Worm (Caenorhabditis elegans) whole organism, L4 larva: ENCODE measurements around the gene F58D12.1.
A peak's percentile ranks its signal among the peaks of the same experiment; 100 is the strongest.

Experiments used
- D1046.2 ChIP-seq: fragments of 200-800 bp; sonication (Bioruptor generic); IDR thresholded peaks from 2 replicates; pipeline ENCODE4 v1.3.6; 2022; ENCODE audit warnings: missing genetic modification characterization, missing compliant biosample characterization
- F10B5.3 ChIP-seq: sonication (generic microtip); optimal IDR thresholded peaks from 2 replicates; lab custom pipeline; 2016; ENCODE audit warnings: mild to moderate bottlenecking, missing genetic modification characterization, missing compliant biosample characterization
- F49E8.2 ChIP-seq: sonication (generic microtip); optimal IDR thresholded peaks from 2 replicates; lab custom pipeline; 2016; ENCODE audit warnings: missing compliant biosample characterization, mild to moderate bottlenecking, missing genetic modification characterization, borderline replicate concordance
- R02D3.7 ChIP-seq: fragments of 150-350 bp; sonication (generic microtip); optimal IDR thresholded peaks from 3 replicates; lab custom pipeline; 2014; ENCODE audit warnings: missing biosample characterization, missing genetic modification characterization
- T20F7.1 ChIP-seq: fragments of 200-800 bp; sonication (Bioruptor generic); optimal IDR thresholded peaks from 2 replicates; lab custom pipeline; 2018; ENCODE audit warnings: mild to moderate bottlenecking, missing genetic modification characterization, missing compliant biosample characterization
- T26A8.4 ChIP-seq: fragments of 200-800 bp; sonication (Bioruptor generic); IDR thresholded peaks from 2 replicates; pipeline ENCODE4 v1.3.6; 2022; ENCODE audit warnings: missing genetic modification characterization, missing compliant biosample characterization
- Y48G9A.11 ChIP-seq: fragments of 200-800 bp; sonication (Bioruptor generic); IDR thresholded peaks from 2 replicates; pipeline ENCODE4 v1.3.6; 2022; ENCODE audit warnings: missing genetic modification reagents, missing genetic modification characterization, missing compliant biosample characterization
- Y5F2A.4 ChIP-seq: fragments of 200-800 bp; sonication (Bioruptor generic); optimal IDR thresholded peaks from 2 replicates; lab custom pipeline; 2018; ENCODE audit warnings: mild to moderate bottlenecking, missing genetic modification characterization, missing compliant biosample characterization
- ama-1 ChIP-seq: fragments of 150-350 bp; optimal IDR thresholded peaks from 2 replicates; lab custom pipeline; 2014; ENCODE audit warnings: inconsistent platforms, mixed read lengths
- arid-1 ChIP-seq: fragments of 200-800 bp; sonication (Bioruptor generic); conservative IDR thresholded peaks from 2 replicates; pipeline ENCODE4 v1.3.6; 2022; ENCODE audit warnings: missing genetic modification reagents, missing genetic modification characterization, missing compliant biosample characterization
- ceh-20 ChIP-seq: fragments of 200-800 bp; sonication (Bioruptor generic); IDR thresholded peaks from 2 replicates; pipeline ENCODE4 v1.3.6; 2022; ENCODE audit warnings: missing genetic modification reagents, missing genetic modification characterization, missing compliant biosample characterization
- ceh-44 ChIP-seq: fragments of 200-800 bp; sonication (Bioruptor generic); IDR thresholded peaks from 2 replicates; pipeline ENCODE4 v1.3.6; 2022; ENCODE audit warnings: missing genetic modification reagents, missing genetic modification characterization, missing compliant biosample characterization
- cey-2 ChIP-seq: sonication (generic microtip); optimal IDR thresholded peaks from 3 replicates; lab custom pipeline; 2017; ENCODE audit warnings: missing genetic modification characterization, mild to moderate bottlenecking, missing compliant biosample characterization, antibody characterized with exemption, borderline replicate concordance; ENCODE audit not compliant: insufficient read depth
- daf-16 ChIP-seq, 3 experiments: sonication (generic microtip); optimal IDR thresholded peaks; 2 replicates each; lab custom pipeline; 2016 to 2017; ENCODE audit warnings: missing genetic modification characterization in 3 of 3, missing genetic modification reagents in 3 of 3, mild to moderate bottlenecking in 2 of 3, missing compliant biosample characterization in 2 of 3, missing biosample characterization in 1 of 3, moderate library complexity in 1 of 3
- daf-19 ChIP-seq: fragments of 200-800 bp; sonication (Bioruptor generic); conservative IDR thresholded peaks from 2 replicates; pipeline ENCODE4 v1.3.6; 2022; ENCODE audit warnings: missing genetic modification characterization, missing compliant biosample characterization
- daf-8 ChIP-seq: fragments of 200-800 bp; sonication (Bioruptor generic); IDR thresholded peaks from 2 replicates; pipeline ENCODE4 v1.3.6; 2022; ENCODE audit warnings: missing genetic modification characterization, missing compliant biosample characterization
- duxl-1 ChIP-seq: sonication (generic microtip); optimal IDR thresholded peaks from 2 replicates; lab custom pipeline; 2016; ENCODE audit warnings: mild to moderate bottlenecking, missing genetic modification characterization, moderate library complexity, missing compliant biosample characterization; ENCODE audit not compliant: poor library complexity
- dve-1 ChIP-seq: sonication (generic microtip); optimal IDR thresholded peaks from 2 replicates; lab custom pipeline; 2017; ENCODE audit warnings: antibody characterized with exemption, mild to moderate bottlenecking, missing genetic modification characterization, missing compliant biosample characterization; ENCODE audit not compliant: insufficient read depth
- hlh-11 ChIP-seq: fragments of 200-800 bp; sonication (Bioruptor generic); optimal IDR thresholded peaks from 2 replicates; lab custom pipeline; 2018; ENCODE audit warnings: mild to moderate bottlenecking, missing genetic modification characterization, missing compliant biosample characterization
- hmg-1.1 ChIP-seq: fragments of 200-800 bp; sonication (Bioruptor generic); IDR thresholded peaks from 2 replicates; pipeline ENCODE4 v1.3.6; 2022; ENCODE audit warnings: missing genetic modification reagents, missing genetic modification characterization, missing compliant biosample characterization
- madf-9 ChIP-seq: fragments of 200-800 bp; sonication (Bioruptor generic); conservative IDR thresholded peaks from 2 replicates; pipeline ENCODE4 v1.3.6; 2022; ENCODE audit warnings: missing genetic modification reagents, missing genetic modification characterization, missing compliant biosample characterization
- nhr-102 ChIP-seq: sonication (generic microtip); optimal IDR thresholded peaks from 2 replicates; lab custom pipeline; 2016; ENCODE audit warnings: mild to moderate bottlenecking, missing genetic modification characterization, moderate library complexity, missing compliant biosample characterization
- nhr-11 ChIP-seq: fragments of 150-350 bp; optimal IDR thresholded peaks from 2 replicates; lab custom pipeline; 2014; ENCODE audit warnings: missing biosample characterization, missing genetic modification characterization
- nhr-42 ChIP-seq: fragments of 200-800 bp; sonication (Bioruptor generic); IDR thresholded peaks from 2 replicates; pipeline ENCODE4 v1.3.6; 2022; ENCODE audit warnings: missing genetic modification characterization, missing compliant biosample characterization
- nhr-48 ChIP-seq: sonication (generic microtip); optimal IDR thresholded peaks from 2 replicates; lab custom pipeline; 2016; ENCODE audit warnings: mild to moderate bottlenecking, missing genetic modification characterization, missing compliant biosample characterization
- nhr-77 ChIP-seq: fragments of 150-350 bp; optimal IDR thresholded peaks from 2 replicates; lab custom pipeline; 2014; ENCODE audit warnings: missing biosample characterization, missing genetic modification characterization
- pha-4 ChIP-seq, 2 experiments: fragments of 150-350 bp in 1 of 2; fragments of 200-800 bp in 1 of 2; sonication (Bioruptor generic) in 1 of 2; IDR thresholded peaks in 1 of 2; optimal IDR thresholded peaks in 1 of 2; 2 replicates each; pipeline versions ENCODE4 v1.3.6 to Lab custom; 2014 to 2022; ENCODE audit warnings: missing genetic modification characterization in 2 of 2, missing genetic modification reagents in 2 of 2, missing biosample characterization in 1 of 2, missing compliant biosample characterization in 1 of 2
- php-3 ChIP-seq: fragments of 200-800 bp; sonication (Bioruptor generic); IDR thresholded peaks from 2 replicates; pipeline ENCODE4 v1.3.6; 2022; ENCODE audit warnings: missing genetic modification reagents, missing genetic modification characterization, missing compliant biosample characterization
- pqm-1 ChIP-seq: sonication (generic microtip); optimal IDR thresholded peaks from 2 replicates; lab custom pipeline; 2017; ENCODE audit warnings: missing biosample characterization, missing genetic modification characterization
- rbr-2 ChIP-seq: sonication (generic microtip); optimal IDR thresholded peaks from 2 replicates; lab custom pipeline; 2016; ENCODE audit warnings: missing genotype, missing genetic modification characterization, missing compliant biosample characterization
- sdz-12 ChIP-seq: fragments of 200-800 bp; sonication (Bioruptor generic); optimal IDR thresholded peaks from 2 replicates; lab custom pipeline; 2018; ENCODE audit warnings: mild to moderate bottlenecking, missing genetic modification characterization, missing compliant biosample characterization
- skn-1 ChIP-seq: fragments of 150-350 bp; optimal IDR thresholded peaks from 2 replicates; lab custom pipeline; 2014; ENCODE audit warnings: missing biosample characterization, missing genetic modification characterization
- snpc-4 ChIP-seq: fragments of 150-350 bp; optimal IDR thresholded peaks from 2 replicates; lab custom pipeline; 2014; ENCODE audit warnings: missing biosample characterization, missing genetic modification characterization
- unc-39 ChIP-seq: sonication (generic microtip); optimal IDR thresholded peaks from 2 replicates; lab custom pipeline; 2017; ENCODE audit warnings: missing biosample characterization, missing genetic modification characterization
- unc-62 ChIP-seq, 3 experiments: fragments of 150-350 bp in 1 of 3; sonication (generic microtip); optimal IDR thresholded peaks in 2 of 3; peaks in 1 of 3; 1 replicate in 1 of 3; 2 replicates in 2 of 3; lab custom pipeline; 2014 to 2017; ENCODE audit warnings: missing biosample characterization in 3 of 3, missing genetic modification characterization in 3 of 3, missing genetic modification reagents in 3 of 3, missing genotype in 1 of 3
- vab-7 ChIP-seq: fragments of 200-800 bp; sonication (Bioruptor generic); IDR thresholded peaks from 2 replicates; pipeline ENCODE4 v1.3.6; 2022; ENCODE audit warnings: missing genetic modification reagents, missing genetic modification characterization, missing compliant biosample characterization
- ztf-11 ChIP-seq: fragments of 150-350 bp; optimal IDR thresholded peaks from 2 replicates; lab custom pipeline; 2014; ENCODE audit warnings: missing biosample characterization, missing genetic modification characterization

F58D12.1 gene

ce11 chrV:14082453-14082852 lies 33.1 kb downstream of the F58D12.1 start, which contains the start of gene D1086.10:
Gene D1086.10 (plus strand): TSS chrV:14082753.
- TF ChIP-seq dve-1 (tag; lab: Kevin White, UChicago) = peak; percentile 38
- TF ChIP-seq D1046.2 (GFP tag; lab: Robert Waterston, UW) = no peak

ce11 chrV:14083970-14084369 lies 34.6 kb downstream of the F58D12.1 start, which contains the start of gene D1086.7:
Gene D1086.7 (plus strand): TSS chrV:14084270.
- TF ChIP-seq nhr-102 (tag; lab: Kevin White, UChicago) = no peak
- peak in 1 of 2 experiments; percentile 49 for TF ChIP-seq unc-62 (GFP tag; optimal IDR thresholded peaks at IDR 0.05 in 1 of 2; lab: Kevin White, UChicago)
- TF ChIP-seq unc-62 (tag; optimal IDR thresholded peaks at IDR 0.05; lab: Kevin White, UChicago) = no peak
- TF ChIP-seq skn-1 (tag; lab: Kevin White, UChicago) = no peak
- no peak for TF ChIP-seq pqm-1 (tag; lab: Kevin White, UChicago)
- no peak for TF ChIP-seq nhr-48 (tag; lab: Kevin White, UChicago)
- no peak for TF ChIP-seq ceh-20 (GFP tag; lab: Robert Waterston, UW)
- TF ChIP-seq madf-9 (GFP tag; lab: Robert Waterston, UW) = no peak
- TF ChIP-seq php-3 = no peak
- no peak for TF ChIP-seq cey-2 (tag; lab: Kevin White, UChicago)
- TF ChIP-seq, all 104 proteins: peak for 1

- TF ChIP-seq Y5F2A.4 (GFP tag; lab: Kevin White, UChicago) = no peak
Measured at ce11 chrV:14085589-14085988, 36.2 kb downstream of the F58D12.1 start, which contains the start of gene D1086.18. Gene D1086.18 (plus strand): TSS chrV:14085889.

DNA sequence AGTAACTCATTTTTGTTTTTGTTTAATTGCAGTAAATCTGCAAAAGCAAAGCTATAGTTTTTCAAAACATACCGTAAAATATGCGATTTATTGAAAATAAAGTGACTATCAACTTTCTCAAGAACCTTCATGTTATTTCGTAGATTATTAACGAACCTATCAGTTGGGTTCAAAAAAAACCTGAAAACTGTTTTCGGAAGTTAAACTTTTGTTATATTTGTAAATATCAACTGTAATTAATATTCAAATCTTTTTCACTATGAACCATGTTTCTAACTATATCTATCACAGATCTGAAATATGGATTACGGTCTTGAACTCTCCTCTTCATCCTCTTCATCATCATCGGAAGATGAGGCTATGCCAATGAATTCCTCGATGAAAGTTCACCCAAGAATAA lies 38.7 kb downstream of the F58D12.1 start, which contains the start of gene D1086.19:
Gene D1086.19, plus strand, starts transcription at position 301 of the 400 bp plus-strand sequence.
- no peak for TF ChIP-seq nhr-77 (tag; lab: Kevin White, UChicago)
- TF ChIP-seq unc-39 = no peak
- no peak for TF ChIP-seq T20F7.1 (GFP tag; lab: Kevin White, UChicago)
- TF ChIP-seq Y48G9A.11 = no peak
- no peak for TF ChIP-seq vab-7 (GFP tag; lab: Robert Waterston, UW)
- no peak for TF ChIP-seq ztf-11 (tag; lab: Kevin White, UChicago)
- TF ChIP-seq ceh-44 (GFP tag; lab: Robert Waterston, UW) = no peak
- no peak for TF ChIP-seq sdz-12 (GFP tag; lab: Kevin White, UChicago)
- TF ChIP-seq, all 104 proteins: peak for 0

DNA sequence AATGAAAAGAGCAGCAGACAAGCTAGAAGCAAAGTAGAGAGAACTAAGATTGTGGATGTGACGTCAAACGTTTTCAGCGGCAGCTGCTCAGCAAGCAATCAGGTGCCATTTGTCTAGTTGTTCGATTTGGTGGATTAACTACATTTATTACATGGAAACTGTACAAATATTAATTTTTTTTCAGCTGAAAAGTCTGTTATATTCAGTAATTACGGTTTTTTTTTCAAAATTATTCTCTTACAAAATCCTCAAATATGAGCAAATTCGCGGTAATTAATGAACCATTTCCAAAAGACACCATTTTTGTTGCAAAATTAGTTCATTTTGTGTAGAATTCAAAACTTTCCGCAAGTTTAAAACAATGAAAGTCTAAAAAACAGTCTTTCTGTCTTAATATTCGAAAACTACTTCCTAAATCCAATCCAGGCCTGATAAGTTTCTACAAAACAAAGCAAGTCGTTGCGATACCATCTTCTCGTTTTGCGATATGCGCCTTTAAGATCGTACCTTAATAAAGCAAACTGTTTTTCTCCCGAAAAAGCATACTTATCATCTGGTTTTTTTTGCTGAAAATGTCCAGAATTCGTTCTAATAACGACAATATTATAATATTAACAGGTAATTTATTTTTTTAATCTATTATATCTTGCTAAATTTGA lies 41.1 kb downstream of the F58D12.1 start, which contains the start of the genes D1086.5 and him-5:
Gene D1086.5, minus strand, starts transcription at position 51 of the 659 bp plus-strand sequence.
Gene him-5, plus strand, starts transcription at position 118 of the 659 bp plus-strand sequence.
- TF ChIP-seq unc-62 (GFP tag; optimal IDR thresholded peaks at IDR 0.05 in 1 of 2; lab: Kevin White, UChicago) (peak in 1 of 2 experiments; percentile 57), unc-62 (tag; optimal IDR thresholded peaks at IDR 0.05; lab: Kevin White, UChicago) (no peak), daf-8 (GFP tag; lab: Robert Waterston, UW) (no peak), hmg-1.1 (GFP tag; lab: Robert Waterston, UW) (no peak)

DNA sequence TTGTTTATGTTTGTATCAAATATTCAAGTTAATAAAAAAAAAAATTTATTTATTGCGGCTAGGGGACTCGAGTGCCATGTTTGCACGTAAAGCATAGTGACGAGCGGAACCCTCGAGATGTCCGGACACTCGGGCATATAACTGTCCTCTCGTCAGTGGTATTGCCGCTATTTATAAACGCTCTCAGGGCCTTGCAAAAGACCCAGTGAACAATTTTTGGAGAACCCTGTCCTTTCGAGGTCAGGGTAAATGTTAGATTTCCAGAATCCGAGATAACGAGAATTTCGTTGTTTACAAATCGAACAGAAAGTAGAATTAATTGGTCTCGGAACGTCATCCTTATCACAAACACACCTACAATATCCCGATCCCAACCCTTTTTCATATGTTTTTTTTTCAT lies 43.0 kb downstream of the F58D12.1 start, which contains the start of gene D1086.3:
Gene D1086.3, plus strand, starts transcription at position 390 of the 400 bp plus-strand sequence.
- TF ChIP-seq arid-1 (GFP tag; lab: Robert Waterston, UW) (peak; percentile 57; the same call in 1 of the 2 replicates), nhr-42 (GFP tag; lab: Robert Waterston, UW) (no peak), duxl-1 (tag; lab: Kevin White, UChicago) (peak; percentile 14), daf-19 (GFP tag; lab: Robert Waterston, UW) (0 out of 2 replicates have a peak, but pooled peaks have one; percentile 46), hlh-11 (peak; percentile 30), daf-16 (GFP tag; optimal IDR thresholded peaks at IDR 0.05; lab: Kevin White, UChicago) (peak; percentile 36 to 76), daf-16 (tag; optimal IDR thresholded peaks at IDR 0.05; lab: Kevin White, UChicago) (peak; percentile 55), F10B5.3 (tag; lab: Kevin White, UChicago) (peak; percentile 62), snpc-4 (peak; percentile 88), T26A8.4 (peak; percentile 62), R02D3.7 (tag; lab: Kevin White, UChicago) (no peak), F49E8.2 (peak; percentile 85), ama-1 (lab: Kevin White, UChicago) (peak; percentile 97), rbr-2 (tag; lab: Kevin White, UChicago) (peak; percentile 19), Y48G9A.11 (peak; percentile 56; the same call in 1 of the 2 replicates), nhr-11 (tag; lab: Kevin White, UChicago) (no peak), pha-4 (GFP tag; IDR thresholded peaks at IDR 0.05; lab: Robert Waterston, UW) (0 out of 2 replicates have a peak, but pooled peaks have one; percentile 39), pha-4 (tag; optimal IDR thresholded peaks at IDR 0.05; lab: Kevin White, UChicago) (no peak)
